Fruit fly (Drosophila melanogaster): ENCODE data around the gene Nsf2.

- no peak for TF ChIP-seq usp (GFP tag; optimal IDR thresholded peaks at IDR 0.05)
- TF ChIP-seq brk (GFP tag; optimal IDR thresholded peaks at IDR 0.05), result no peak
- no peak for TF ChIP-seq sv (GFP tag; optimal IDR thresholded peaks at IDR 0.05)
- no peak for TF ChIP-seq h (GFP tag; optimal IDR thresholded peaks at IDR 0.05)
- TF ChIP-seq Mio (GFP tag; optimal IDR thresholded peaks at IDR 0.05), result no peak
Measured at dm6 chr3R:13811737-13812136, 26.1 kb downstream of the Nsf2 start.

Data from whole organism, wandering third instar larva.